Worm (Caenorhabditis elegans): ENCODE data around the gene ddn-2.

- TF ChIP-seq Y53G8AR.9 (GFP tag; conservative IDR thresholded peaks at IDR 0.05) (no peak), egrh-3 (GFP tag; IDR thresholded peaks at IDR 0.05) (no peak), C17E4.6 (GFP tag; IDR thresholded peaks at IDR 0.05) (no peak), madf-6 (GFP tag; IDR thresholded peaks at IDR 0.05) (no peak), ceh-40 (GFP tag; IDR thresholded peaks at IDR 0.05) (no peak), egl-18 (GFP tag; IDR thresholded peaks at IDR 0.05) (no peak), ets-4 (GFP tag; optimal IDR thresholded peaks at IDR 0.05) (no peak), lin-26 (GFP tag; IDR thresholded peaks at IDR 0.05) (no peak)
These were observed 30.9 kb downstream of the ddn-2 start, which contains the start of gene arrd-10 for ce11 chrII:12939801-12940200.

Measured in whole organism, young adult.